Worm (Caenorhabditis elegans): Measurements from ENCODE around the gene srxa-6.

The srxa-6 gene

ce11 chrV:20745278-20745677 is 10.5 kb downstream of the srxa-6 start:
- TF ChIP-seq nhr-11 (tag; optimal IDR thresholded peaks at IDR 0.05) = no peak
- peak; percentile 26 for TF ChIP-seq F13H6.1 (tag; optimal IDR thresholded peaks at IDR 0.05)

ce11 chrV:20746805-20747204 is 12.0 kb downstream of the srxa-6 start:
- no peak for TF ChIP-seq blmp-1 (tag; optimal IDR thresholded peaks at IDR 0.05; ENCODE audit: insufficient read depth)
- no peak for TF ChIP-seq lsy-2 (tag; optimal IDR thresholded peaks at IDR 0.05)
- TF ChIP-seq nhr-23 (tag; optimal IDR thresholded peaks at IDR 0.05) = no peak
- peak; percentile 41 for TF ChIP-seq F13H6.1 (tag; optimal IDR thresholded peaks at IDR 0.05)

- no peak for TF ChIP-seq dmd-4 (tag; optimal IDR thresholded peaks at IDR 0.05)
- no peak for TF ChIP-seq mbf-1 (tag; optimal IDR thresholded peaks at IDR 0.05)
- no peak for TF ChIP-seq nhr-23 (tag; optimal IDR thresholded peaks at IDR 0.05)
- TF ChIP-seq nhr-21 (tag; optimal IDR thresholded peaks at IDR 0.05) = no peak
- TF ChIP-seq crh-2 (tag; optimal IDR thresholded peaks at IDR 0.05) = no peak
- TF ChIP-seq lsy-2 (tag; optimal IDR thresholded peaks at IDR 0.05) = no peak
- TF ChIP-seq lin-39 (tag; optimal IDR thresholded peaks at IDR 0.05) = no peak
- TF ChIP-seq gmeb-1 (tag; optimal IDR thresholded peaks at IDR 0.05) = no peak
- no peak for TF ChIP-seq skn-1 (tag; optimal IDR thresholded peaks at IDR 0.05)
- TF ChIP-seq nhr-10 (tag; optimal IDR thresholded peaks at IDR 0.05) = no peak
- TF ChIP-seq ztf-1 (GFP tag; conservative IDR thresholded peaks at IDR 0.05) = no peak
- no peak for TF ChIP-seq nhr-6 (tag; optimal IDR thresholded peaks at IDR 0.05)
- TF ChIP-seq nhr-12 (tag; optimal IDR thresholded peaks at IDR 0.05) = no peak
- TF ChIP-seq sem-4 (tag; optimal IDR thresholded peaks at IDR 0.05) = no peak
- TF ChIP-seq mab-5 (tag; optimal IDR thresholded peaks at IDR 0.05) = no peak
Measured at ce11 chrV:20747964-20748363, 13.2 kb downstream of the srxa-6 start.

ce11 chrV:20749098-20749497 is 14.3 kb downstream of the srxa-6 start:
- TF ChIP-seq sma-9 (GFP tag; optimal IDR thresholded peaks at IDR 0.05) (peak; percentile 15), sma-9 (tag; optimal IDR thresholded peaks at IDR 0.05) (no peak), lin-13 (GFP tag; optimal IDR thresholded peaks at IDR 0.05) (no peak), nhr-129 (tag; optimal IDR thresholded peaks at IDR 0.05) (peak; percentile 49), lsy-2 (tag; optimal IDR thresholded peaks at IDR 0.05) (peak in 1 of 2 experiments; percentile 0), F13H6.1 (tag; optimal IDR thresholded peaks at IDR 0.05) (peak; percentile 52), sem-4 (tag; optimal IDR thresholded peaks at IDR 0.05) (no peak)

ce11 chrV:20752609-20753102 is 17.9 kb downstream of the srxa-6 start, which contains the start of gene pha-4:
TSS of gene pha-4 (plus strand) at chrV:20753052.
- TF ChIP-seq fos-1 (tag; optimal IDR thresholded peaks at IDR 0.05) = peak; percentile 97
- no peak for TF ChIP-seq R02D3.7 (tag; optimal IDR thresholded peaks at IDR 0.05)
- no peak for TF ChIP-seq lin-11 (tag; optimal IDR thresholded peaks at IDR 0.05)
- peak; percentile 2 for TF ChIP-seq F13H6.1 (tag; optimal IDR thresholded peaks at IDR 0.05)
- TF ChIP-seq sma-9 (GFP tag; optimal IDR thresholded peaks at IDR 0.05) = peak; percentile 26
- TF ChIP-seq sma-9 (tag; optimal IDR thresholded peaks at IDR 0.05) = no peak
- TF ChIP-seq mab-5 (tag; optimal IDR thresholded peaks at IDR 0.05) = no peak
- no peak for TF ChIP-seq elt-1 (tag; optimal IDR thresholded peaks at IDR 0.05)
- TF ChIP-seq crh-2 (tag; optimal IDR thresholded peaks at IDR 0.05) = peak; percentile 44
- peak; percentile 22 for TF ChIP-seq nhr-129 (tag; optimal IDR thresholded peaks at IDR 0.05)
- peak; percentile 14 for TF ChIP-seq gmeb-1 (tag; optimal IDR thresholded peaks at IDR 0.05)

ce11 chrV:20753838-20754503 is 19.2 kb downstream of the srxa-6 start:
- TF ChIP-seq lsy-2 (tag; optimal IDR thresholded peaks at IDR 0.05) (no peak), F13H6.1 (tag; optimal IDR thresholded peaks at IDR 0.05) (peak; percentile 5), egl-27 (tag; optimal IDR thresholded peaks at IDR 0.05) (no peak), nhr-21 (tag; optimal IDR thresholded peaks at IDR 0.05) (no peak), lin-39 (tag; optimal IDR thresholded peaks at IDR 0.05) (no peak), fos-1 (tag; optimal IDR thresholded peaks at IDR 0.05) (peak; percentile 62), nhr-12 (tag; optimal IDR thresholded peaks at IDR 0.05) (no peak), lin-11 (tag; optimal IDR thresholded peaks at IDR 0.05) (no peak)

- TF ChIP-seq mab-5 (tag; optimal IDR thresholded peaks at IDR 0.05) (no peak), fos-1 (tag; optimal IDR thresholded peaks at IDR 0.05) (peak; percentile 57)
Measured at ce11 chrV:20755494-20755893, 20.7 kb downstream of the srxa-6 start.
